Fruit fly (Drosophila melanogaster) whole organism, prepupa: ENCODE data around the gene CG14286.

Source experiments
- Blimp-1 ChIP-seq: fragments of 200-800 bp; sonication (Bioruptor generic); optimal IDR thresholded peaks from 3 replicates; lab custom pipeline; 2017; ENCODE audit warnings: missing biosample characterization, missing genetic modification characterization, mild to moderate bottlenecking, moderate library complexity, missing genetic modification reagents
- CG10631 ChIP-seq: fragments of 200-800 bp; sonication (Bioruptor generic); optimal IDR thresholded peaks from 2 replicates; lab custom pipeline; 2016; ENCODE audit warnings: missing biosample characterization, missing genetic modification characterization
- CG10669 ChIP-seq: fragments of 200-800 bp; sonication (Bioruptor generic); optimal IDR thresholded peaks from 3 replicates; lab custom pipeline; 2018; ENCODE audit warnings: missing biosample characterization, mild to moderate bottlenecking, missing genetic modification characterization, moderate library complexity
- CG11294 ChIP-seq: fragments of 200-800 bp; sonication (Bioruptor generic); IDR thresholded peaks from 2 replicates; pipeline ENCODE4 v1.3.6; 2022; ENCODE audit warnings: missing biosample characterization, missing genetic modification characterization
- CG11762 ChIP-seq: fragments of 200-800 bp; sonication (Bioruptor generic); optimal IDR thresholded peaks from 3 replicates; lab custom pipeline; 2016; ENCODE audit warnings: missing biosample characterization, missing genetic modification characterization; ENCODE audit not compliant: insufficient read depth
- CG11902 ChIP-seq: fragments of 200-800 bp; sonication (Bioruptor generic); optimal IDR thresholded peaks from 3 replicates; lab custom pipeline; 2016; ENCODE audit warnings: missing biosample characterization, missing genetic modification characterization
- CG15336 ChIP-seq: fragments of 200-800 bp; sonication (Bioruptor generic); IDR thresholded peaks from 2 replicates; pipeline ENCODE4 v1.3.6; 2022; ENCODE audit warnings: missing biosample characterization, missing genetic modification characterization
- CG1621 ChIP-seq: fragments of 200-800 bp; sonication (Bioruptor generic); optimal IDR thresholded peaks from 3 replicates; lab custom pipeline; 2018; ENCODE audit warnings: missing biosample characterization, mild to moderate bottlenecking, missing genetic modification characterization
- CG3032 ChIP-seq: fragments of 200-800 bp; optimal IDR thresholded peaks from 2 replicates; lab custom pipeline; 2019; ENCODE audit warnings: missing biosample characterization, mild to moderate bottlenecking, missing genetic modification characterization, moderate library complexity
- CG32006 ChIP-seq: fragments of 200-800 bp; sonication (Bioruptor generic); optimal IDR thresholded peaks from 3 replicates; lab custom pipeline; 2017; ENCODE audit warnings: missing biosample characterization, mild to moderate bottlenecking, missing genetic modification characterization
- CG34406 ChIP-seq: fragments of 200-800 bp; sonication (Bioruptor generic); optimal IDR thresholded peaks from 3 replicates; lab custom pipeline; 2016; ENCODE audit warnings: missing biosample characterization, missing genetic modification characterization
- CG3919 ChIP-seq: fragments of 200-800 bp; sonication (Bioruptor generic); optimal IDR thresholded peaks from 3 replicates; lab custom pipeline; 2016; ENCODE audit warnings: missing biosample characterization, missing genetic modification characterization
- CG4318 ChIP-seq: fragments of 200-800 bp; sonication (Bioruptor generic); optimal IDR thresholded peaks from 3 replicates; lab custom pipeline; 2017; ENCODE audit warnings: missing biosample characterization, mild to moderate bottlenecking, missing genetic modification characterization
- CG6276 ChIP-seq: fragments of 200-800 bp; sonication (Bioruptor generic); optimal IDR thresholded peaks from 2 replicates; lab custom pipeline; 2017; ENCODE audit warnings: missing biosample characterization, mild to moderate bottlenecking, missing genetic modification characterization
- CG6792 ChIP-seq: fragments of 200-800 bp; sonication (Bioruptor generic); optimal IDR thresholded peaks from 3 replicates; lab custom pipeline; 2016; ENCODE audit warnings: missing biosample characterization, missing genetic modification characterization
- CG6808 ChIP-seq: fragments of 200-800 bp; sonication (Bioruptor generic); optimal IDR thresholded peaks from 3 replicates; lab custom pipeline; 2017; ENCODE audit warnings: missing biosample characterization, missing genetic modification characterization, mild to moderate bottlenecking, moderate library complexity, missing genetic modification reagents
- CG6854 ChIP-seq: fragments of 200-800 bp; sonication (Bioruptor generic); optimal IDR thresholded peaks from 2 replicates; lab custom pipeline; 2017; ENCODE audit warnings: missing biosample characterization, mild to moderate bottlenecking, missing genetic modification characterization
- CG7368 ChIP-seq: fragments of 200-800 bp; sonication (Bioruptor generic); optimal IDR thresholded peaks from 3 replicates; lab custom pipeline; 2016; ENCODE audit warnings: missing biosample characterization, missing genetic modification characterization
- CG8119 ChIP-seq: fragments of 200-800 bp; sonication (Bioruptor generic); IDR thresholded peaks from 3 replicates; pipeline ENCODE4 v1.3.6; 2022; ENCODE audit warnings: missing biosample characterization, missing genetic modification characterization
- CG8319 ChIP-seq: fragments of 200-800 bp; sonication (Bioruptor generic); optimal IDR thresholded peaks from 3 replicates; lab custom pipeline; 2016; ENCODE audit warnings: missing biosample characterization, missing genetic modification characterization
- CG9139 ChIP-seq: fragments of 200-800 bp; sonication (Bioruptor generic); optimal IDR thresholded peaks from 3 replicates; lab custom pipeline; 2017; ENCODE audit warnings: missing biosample characterization, mild to moderate bottlenecking, missing genetic modification characterization
- Eip75B ChIP-seq: fragments of 200-800 bp; sonication (Bioruptor generic); optimal IDR thresholded peaks from 3 replicates; lab custom pipeline; 2016; ENCODE audit warnings: missing biosample characterization, missing genetic modification characterization
- Eip78C ChIP-seq: fragments of 200-800 bp; sonication (Bioruptor generic); peaks from one replicate; lab custom pipeline; 2016; ENCODE audit warnings: missing biosample characterization, missing genetic modification characterization
- Eip93F ChIP-seq: fragments of 200-800 bp; sonication (Bioruptor generic); optimal IDR thresholded peaks from 2 replicates; lab custom pipeline; 2016; ENCODE audit warnings: missing biosample characterization, mild to moderate bottlenecking, missing genetic modification characterization
- Ets21C ChIP-seq: fragments of 200-800 bp; sonication (Bioruptor generic); optimal IDR thresholded peaks from 3 replicates; lab custom pipeline; 2016; ENCODE audit warnings: missing biosample characterization, missing genetic modification characterization
- Ets96B ChIP-seq: fragments of 200-800 bp; optimal IDR thresholded peaks from 2 replicates; lab custom pipeline; 2019; ENCODE audit warnings: missing biosample characterization, mild to moderate bottlenecking, missing genetic modification characterization, moderate library complexity
- Gug ChIP-seq: fragments of 200-800 bp; sonication (Bioruptor generic); IDR thresholded peaks from 2 replicates; pipeline ENCODE4 v1.3.6; 2022; ENCODE audit warnings: missing biosample characterization, missing genetic modification characterization
- Hr38 ChIP-seq: sonication (Bioruptor generic); optimal IDR thresholded peaks from 2 replicates; lab custom pipeline; 2016; ENCODE audit warnings: missing biosample characterization, missing genetic modification characterization
- Hr39 ChIP-seq: fragments of 200-800 bp; sonication (Bioruptor generic); optimal IDR thresholded peaks from 2 replicates; lab custom pipeline; 2016; ENCODE audit warnings: missing biosample characterization, missing genetic modification characterization
- Hr4 ChIP-seq: fragments of 200-800 bp; sonication (Bioruptor generic); optimal IDR thresholded peaks from 3 replicates; lab custom pipeline; 2016; ENCODE audit warnings: missing biosample characterization, missing genetic modification characterization
- Sox102F ChIP-seq: fragments of 200-800 bp; sonication (Bioruptor generic); optimal IDR thresholded peaks from 2 replicates; lab custom pipeline; 2016; ENCODE audit warnings: missing biosample characterization, mild to moderate bottlenecking, missing genetic modification characterization
- Sox14 ChIP-seq: fragments of 200-800 bp; sonication (Bioruptor generic); optimal IDR thresholded peaks from 3 replicates; lab custom pipeline; 2016; ENCODE audit warnings: missing biosample characterization, missing genetic modification characterization
- Sox15 ChIP-seq: fragments of 200-800 bp; sonication (Bioruptor generic); optimal IDR thresholded peaks from 3 replicates; lab custom pipeline; 2016; ENCODE audit warnings: missing biosample characterization, missing genetic modification characterization
- achi ChIP-seq: fragments of 200-800 bp; sonication (Bioruptor generic); optimal IDR thresholded peaks from 3 replicates; lab custom pipeline; 2016; ENCODE audit warnings: missing biosample characterization, missing genetic modification characterization
- acj6 ChIP-seq: fragments of 200-800 bp; sonication (Bioruptor generic); optimal IDR thresholded peaks from 3 replicates; lab custom pipeline; 2016; ENCODE audit warnings: missing biosample characterization, missing genetic modification characterization
- cyc ChIP-seq: fragments of 200-800 bp; sonication (Bioruptor generic); optimal IDR thresholded peaks from 3 replicates; lab custom pipeline; 2016; ENCODE audit warnings: missing biosample characterization, missing genetic modification characterization
- dac ChIP-seq: fragments of 200-800 bp; sonication (Bioruptor generic); optimal IDR thresholded peaks from 2 replicates; lab custom pipeline; 2017; ENCODE audit warnings: missing biosample characterization, mild to moderate bottlenecking, missing genetic modification characterization
- dsx ChIP-seq: fragments of 200-800 bp; optimal IDR thresholded peaks from 3 replicates; lab custom pipeline; 2019; ENCODE audit warnings: missing biosample characterization, mild to moderate bottlenecking, missing genetic modification characterization, moderate library complexity; ENCODE audit not compliant: poor library complexity, severe bottlenecking
- eg ChIP-seq: fragments of 200-800 bp; sonication (Bioruptor generic); IDR thresholded peaks from 3 replicates; pipeline ENCODE4 v1.3.6; 2022; ENCODE audit warnings: missing biosample characterization, missing genetic modification characterization
- esn ChIP-seq: fragments of 200-800 bp; sonication (Bioruptor generic); optimal IDR thresholded peaks from 2 replicates; lab custom pipeline; 2016; ENCODE audit warnings: missing biosample characterization, mild to moderate bottlenecking, missing genetic modification characterization, moderate library complexity
- fd59A ChIP-seq: fragments of 200-800 bp; sonication (Bioruptor generic); optimal IDR thresholded peaks from 2 replicates; lab custom pipeline; 2017; ENCODE audit warnings: missing biosample characterization, mild to moderate bottlenecking, missing genetic modification characterization, missing genetic modification reagents
- fkh ChIP-seq: fragments of 200-800 bp; sonication (Bioruptor generic); optimal IDR thresholded peaks from 3 replicates; lab custom pipeline; 2017; ENCODE audit warnings: missing biosample characterization, mild to moderate bottlenecking, missing genetic modification characterization, moderate library complexity
- lz ChIP-seq: fragments of 200-800 bp; sonication (Bioruptor generic); optimal IDR thresholded peaks from 3 replicates; lab custom pipeline; 2016; ENCODE audit warnings: missing biosample characterization, missing genetic modification characterization
- net ChIP-seq: fragments of 200-800 bp; sonication (Bioruptor generic); optimal IDR thresholded peaks from 3 replicates; lab custom pipeline; 2016; ENCODE audit warnings: missing biosample characterization, missing genetic modification characterization
- salr ChIP-seq, 2 experiments: fragments of 200-800 bp; sonication (Bioruptor generic); optimal IDR thresholded peaks; 3 replicates each; lab custom pipeline; 2016 to 2018; ENCODE audit warnings: missing biosample characterization in 2 of 2, missing genetic modification characterization in 2 of 2, mild to moderate bottlenecking in 1 of 2
- ss ChIP-seq, 2 experiments: fragments of 200-800 bp; sonication (Bioruptor generic); optimal IDR thresholded peaks; 2 replicates in 1 of 2; 3 replicates in 1 of 2; lab custom pipeline; 2017 to 2018; ENCODE audit warnings: mild to moderate bottlenecking in 2 of 2, missing biosample characterization in 2 of 2, missing genetic modification characterization in 2 of 2, moderate library complexity in 1 of 2
- svp ChIP-seq: fragments of 200-800 bp; sonication (Bioruptor generic); peaks from one replicate; lab custom pipeline; 2016; ENCODE audit warnings: missing biosample characterization, missing genetic modification characterization
- topi ChIP-seq: fragments of 200-800 bp; sonication (Bioruptor generic); optimal IDR thresholded peaks from 3 replicates; lab custom pipeline; 2016; ENCODE audit warnings: missing biosample characterization, missing genetic modification characterization

CG14286 gene

dm6 chr3R:19073002-19073401 is 49.1 kb downstream of the CG14286 start (continued):
- TF ChIP-seq Sox14 (GFP tag; lab: Kevin White, UChicago) (peak; percentile 88), Blimp-1 (GFP tag; lab: Kevin White, UChicago) (peak; percentile 27), CG7368 (peak; percentile 74), CG34406 (GFP tag; lab: Kevin White, UChicago) (peak; percentile 84), net (GFP tag; lab: Kevin White, UChicago) (peak; percentile 89), Eip75B (peak; percentile 91), CG8119 (GFP tag; lab: Robert Waterston, UW) (peak; percentile 94), dac (peak; percentile 73), Gug (GFP tag; lab: Robert Waterston, UW) (peak; percentile 86), acj6 (peak; percentile 90), CG11294 (GFP tag; lab: Robert Waterston, UW) (peak; percentile 89), Eip93F (GFP tag; lab: Kevin White, UChicago) (no peak), Hr39 (GFP tag; lab: Kevin White, UChicago) (peak; percentile 64), Sox15 (peak; percentile 67), CG6808 (peak; percentile 92), CG6792 (peak; percentile 78), cyc (GFP tag; lab: Kevin White, UChicago) (peak; percentile 65), CG6854 (GFP tag; lab: Kevin White, UChicago) (peak; percentile 39), eg (GFP tag; lab: Robert Waterston, UW) (peak; percentile 91), esn (GFP tag; lab: Kevin White, UChicago) (peak; percentile 80), CG15336 (GFP tag; lab: Robert Waterston, UW) (peak; percentile 94), fd59A (GFP tag; lab: Kevin White, UChicago) (peak; percentile 87), achi (peak; percentile 90), CG1621 (peak; percentile 88), CG10669 (GFP tag; lab: Kevin White, UChicago) (peak; percentile 92)
- TF ChIP-seq, all 60 proteins: peak for 57

dm6 chr3R:19074207-19074606 is 50.3 kb downstream of the CG14286 start:
- peak; percentile 22 for TF ChIP-seq CG7368
- no peak for TF ChIP-seq fkh (GFP tag; lab: Kevin White, UChicago)
- TF ChIP-seq achi: peak; percentile 61
- peak; percentile 74 for TF ChIP-seq CG15336 (GFP tag; lab: Robert Waterston, UW)
- peak; percentile 12 for TF ChIP-seq topi (GFP tag; lab: Kevin White, UChicago)
- TF ChIP-seq Sox102F (GFP tag; lab: Kevin White, UChicago): peak; percentile 13
- no peak for TF ChIP-seq Hr38
- peak; percentile 47 for TF ChIP-seq dsx (GFP tag; lab: Kevin White, UChicago)
- peak; percentile 41 for TF ChIP-seq CG6808
- TF ChIP-seq CG10669 (GFP tag; lab: Kevin White, UChicago): peak; percentile 48
- TF ChIP-seq CG6276 (GFP tag; lab: Kevin White, UChicago): peak; percentile 69
- peak; percentile 19 for TF ChIP-seq cyc (GFP tag; lab: Kevin White, UChicago)
- peak; percentile 29 for TF ChIP-seq CG3032 (tag; lab: Kevin White, UChicago)
- peak; percentile 34 for TF ChIP-seq CG4318 (GFP tag; lab: Kevin White, UChicago)
- peak; percentile 10 for TF ChIP-seq CG8319 (GFP tag; lab: Kevin White, UChicago)
- TF ChIP-seq Ets96B (tag; lab: Kevin White, UChicago): peak; percentile 75
- peak; percentile 2 for TF ChIP-seq Sox15
- peak; percentile 76 for TF ChIP-seq Gug (GFP tag; lab: Robert Waterston, UW)
- TF ChIP-seq salr (GFP tag; optimal IDR thresholded peaks at IDR 0.05; lab: Kevin White, UChicago): peak; percentile 12 to 56
- TF ChIP-seq CG3919 (GFP tag; lab: Kevin White, UChicago): peak; percentile 71
- peak; percentile 62 for TF ChIP-seq Hr4 (GFP tag; lab: Kevin White, UChicago)
- no peak for TF ChIP-seq CG9139 (GFP tag; lab: Kevin White, UChicago)
- no peak for TF ChIP-seq Ets21C (GFP tag; lab: Kevin White, UChicago)
- peak; percentile 32 for TF ChIP-seq CG1621
- peak; percentile 67 for TF ChIP-seq Sox14 (GFP tag; lab: Kevin White, UChicago)
- peak; percentile 22 for TF ChIP-seq CG34406 (GFP tag; lab: Kevin White, UChicago)
- TF ChIP-seq CG11902 (GFP tag; lab: Kevin White, UChicago): no peak
- TF ChIP-seq ss (GFP tag; optimal IDR thresholded peaks at IDR 0.05; lab: Kevin White, UChicago): peak in 1 of 2 experiments; percentile 0
- peak; percentile 85 for TF ChIP-seq eg (GFP tag; lab: Robert Waterston, UW)
- peak; percentile 73 for TF ChIP-seq CG32006
- peak; percentile 29 for TF ChIP-seq svp (GFP tag; lab: Kevin White, UChicago)
- peak; percentile 11 for TF ChIP-seq lz (GFP tag; lab: Kevin White, UChicago)
- no peak for TF ChIP-seq CG11762 (GFP tag; lab: Kevin White, UChicago)
- TF ChIP-seq Eip78C: peak; percentile 82
- peak; percentile 50 for TF ChIP-seq CG6792
- peak; percentile 67 for TF ChIP-seq CG10631 (GFP tag; lab: Kevin White, UChicago)
- TF ChIP-seq Eip93F (GFP tag; lab: Kevin White, UChicago): no peak
